Worm (Caenorhabditis elegans) whole organism, midembryonic: ENCODE measurements around the gene C13A10.1.

Source experiments
- T22C8.4 ChIP-seq: fragments of 200-800 bp; sonication (Bioruptor generic); IDR thresholded peaks from 2 replicates; pipeline ENCODE4 v1.3.6; 2022; ENCODE audit warnings: missing genetic modification characterization, missing compliant biosample characterization
- cog-1 ChIP-seq: sonication (generic microtip); optimal IDR thresholded peaks from 2 replicates; lab custom pipeline; 2016; ENCODE audit warnings: missing genetic modification characterization, missing compliant biosample characterization
- flt-1 ChIP-seq: fragments of 200-800 bp; sonication (Bioruptor generic); IDR thresholded peaks from 2 replicates; pipeline ENCODE4 v1.3.6; 2022; ENCODE audit warnings: missing genetic modification characterization, missing compliant biosample characterization
- klf-2 ChIP-seq: fragments of 200-800 bp; sonication (Bioruptor generic); conservative IDR thresholded peaks from 2 replicates; pipeline ENCODE4 v1.3.6; 2022; ENCODE audit warnings: missing genetic modification reagents, missing genetic modification characterization, missing compliant biosample characterization
- med-1 ChIP-seq: sonication (generic microtip); optimal IDR thresholded peaks from 2 replicates; lab custom pipeline; 2017; ENCODE audit warnings: missing genetic modification characterization, mild to moderate bottlenecking, missing compliant biosample characterization, antibody characterized with exemption, missing genetic modification reagents; ENCODE audit not compliant: insufficient read depth
- ref-1 ChIP-seq: fragments of 200-800 bp; sonication (Bioruptor generic); conservative IDR thresholded peaks from 2 replicates; pipeline ENCODE4 v1.3.6; 2022; ENCODE audit warnings: missing genetic modification reagents, missing genetic modification characterization, missing compliant biosample characterization
- tab-1 ChIP-seq: fragments of 200-800 bp; sonication (Bioruptor generic); IDR thresholded peaks from 2 replicates; pipeline ENCODE4 v1.3.6; 2022; ENCODE audit warnings: missing genetic modification characterization, missing compliant biosample characterization
- ztf-23 ChIP-seq: fragments of 200-800 bp; sonication (Bioruptor generic); IDR thresholded peaks from 2 replicates; pipeline ENCODE4 v1.3.6; 2022; ENCODE audit warnings: missing genetic modification reagents, missing genetic modification characterization, missing compliant biosample characterization
- ztf-29 ChIP-seq: fragments of 200-800 bp; sonication (Bioruptor generic); IDR thresholded peaks from 2 replicates; pipeline ENCODE4 v1.3.6; 2022; ENCODE audit warnings: missing genetic modification reagents, missing genetic modification characterization, missing compliant biosample characterization

C13A10.1 gene

ce11 chrII:1381618-1382017, 26.2 kb upstream of the C13A10.1 start, which contains the start of gene F54D12.9:
Gene F54D12.9, minus strand, starts transcription at chrII:1381718.
- TF ChIP-seq klf-2 (GFP tag; lab: Robert Waterston, UW) (no peak), ztf-23 (GFP tag; lab: Robert Waterston, UW) (no peak)

DNA sequence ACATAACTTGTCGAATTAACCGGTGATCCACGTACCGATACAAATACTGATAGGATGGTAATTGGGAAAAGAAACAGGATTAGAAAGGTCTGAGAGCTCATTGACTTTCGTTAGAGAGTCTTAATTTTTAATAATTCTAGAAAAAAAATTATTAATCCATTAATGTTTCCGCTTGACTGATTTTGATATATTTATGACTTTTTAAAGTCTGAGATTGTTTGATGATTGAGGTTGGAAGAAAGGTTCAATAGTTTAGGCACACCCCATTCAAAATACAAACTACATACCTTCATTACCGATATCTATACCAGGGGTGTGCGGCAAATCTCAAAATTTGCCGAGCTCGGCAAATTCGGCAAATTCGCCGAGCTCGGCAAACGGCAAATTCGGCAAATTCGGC, 22.8 kb upstream of the C13A10.1 start, which contains the start of gene F54D12.10:
F54D12.10 (minus strand) TSS at position 101 of the 400 bp plus-strand sequence.
- TF ChIP-seq med-1 (no peak), klf-2 (GFP tag; lab: Robert Waterston, UW) (no peak), ztf-29 (GFP tag; lab: Robert Waterston, UW) (no peak), ztf-23 (GFP tag; lab: Robert Waterston, UW) (no peak), tab-1 (no peak), flt-1 (GFP tag; lab: Robert Waterston, UW) (no peak), ref-1 (GFP tag; lab: Robert Waterston, UW) (no peak), T22C8.4 (GFP tag; lab: Robert Waterston, UW) (no peak), cog-1 (tag; lab: Kevin White, UChicago) (no peak)

- TF ChIP-seq tab-1 (no peak), T22C8.4 (GFP tag; lab: Robert Waterston, UW) (no peak), ref-1 (GFP tag; lab: Robert Waterston, UW) (no peak), klf-2 (GFP tag; lab: Robert Waterston, UW) (no peak), ztf-23 (GFP tag; lab: Robert Waterston, UW) (no peak)
Observed at ce11 chrII:1376795-1377194, 21.3 kb upstream of the C13A10.1 start.

DNA sequence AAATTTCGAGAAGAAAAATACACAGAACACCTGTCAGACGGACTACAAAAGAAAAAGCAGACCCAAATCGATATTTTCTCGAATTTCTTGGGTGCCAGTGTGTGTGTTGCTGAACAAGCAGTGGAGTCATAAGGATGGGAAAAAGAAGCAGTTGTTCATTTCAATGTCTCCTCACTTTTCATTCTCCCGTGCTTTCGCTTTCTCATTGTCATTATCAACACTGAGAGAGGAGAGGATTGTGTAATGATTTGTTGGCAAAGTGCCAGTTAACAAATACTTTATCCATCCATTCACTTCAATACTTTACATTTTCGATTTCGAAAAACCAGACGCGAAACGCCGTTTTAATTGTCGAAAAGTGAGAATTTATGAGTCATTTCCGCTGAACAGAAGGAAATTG, 20.2 kb upstream of the C13A10.1 start:
- TF ChIP-seq ztf-23 (GFP tag; lab: Robert Waterston, UW) (no peak), cog-1 (tag; lab: Kevin White, UChicago) (no peak), T22C8.4 (GFP tag; lab: Robert Waterston, UW) (no peak), med-1 (no peak), flt-1 (GFP tag; lab: Robert Waterston, UW) (no peak), ztf-29 (GFP tag; lab: Robert Waterston, UW) (no peak), klf-2 (GFP tag; lab: Robert Waterston, UW) (no peak), ref-1 (GFP tag; lab: Robert Waterston, UW) (no peak)

ce11 chrII:1374889-1375288, 19.4 kb upstream of the C13A10.1 start, which contains the start of gene rog-1:
Gene rog-1, minus strand, starts transcription at chrII:1374989.
- TF ChIP-seq cog-1 (tag; lab: Kevin White, UChicago): no peak
- TF ChIP-seq ztf-23 (GFP tag; lab: Robert Waterston, UW): no peak
- no peak for TF ChIP-seq tab-1
- no peak for TF ChIP-seq T22C8.4 (GFP tag; lab: Robert Waterston, UW)
- TF ChIP-seq med-1: no peak
- no peak for TF ChIP-seq flt-1 (GFP tag; lab: Robert Waterston, UW)
- no peak for TF ChIP-seq ref-1 (GFP tag; lab: Robert Waterston, UW)
- no peak for TF ChIP-seq klf-2 (GFP tag; lab: Robert Waterston, UW)
- TF ChIP-seq ztf-29 (GFP tag; lab: Robert Waterston, UW): no peak

- TF ChIP-seq ztf-23 (GFP tag; lab: Robert Waterston, UW) (no peak), med-1 (no peak), klf-2 (GFP tag; lab: Robert Waterston, UW) (no peak), flt-1 (GFP tag; lab: Robert Waterston, UW) (no peak), ztf-29 (GFP tag; lab: Robert Waterston, UW) (no peak)
Observed at ce11 chrII:1374486-1374885, 19.0 kb upstream of the C13A10.1 start.

- TF ChIP-seq klf-2 (GFP tag; lab: Robert Waterston, UW): no peak
- TF ChIP-seq tab-1: no peak
- TF ChIP-seq flt-1 (GFP tag; lab: Robert Waterston, UW): no peak
- TF ChIP-seq cog-1 (tag; lab: Kevin White, UChicago): no peak
- no peak for TF ChIP-seq T22C8.4 (GFP tag; lab: Robert Waterston, UW)
- TF ChIP-seq ztf-29 (GFP tag; lab: Robert Waterston, UW): no peak
- no peak for TF ChIP-seq ztf-23 (GFP tag; lab: Robert Waterston, UW)
- no peak for TF ChIP-seq ref-1 (GFP tag; lab: Robert Waterston, UW)
- no peak for TF ChIP-seq med-1
Observed at ce11 chrII:1372966-1373365, 17.5 kb upstream of the C13A10.1 start.

DNA sequence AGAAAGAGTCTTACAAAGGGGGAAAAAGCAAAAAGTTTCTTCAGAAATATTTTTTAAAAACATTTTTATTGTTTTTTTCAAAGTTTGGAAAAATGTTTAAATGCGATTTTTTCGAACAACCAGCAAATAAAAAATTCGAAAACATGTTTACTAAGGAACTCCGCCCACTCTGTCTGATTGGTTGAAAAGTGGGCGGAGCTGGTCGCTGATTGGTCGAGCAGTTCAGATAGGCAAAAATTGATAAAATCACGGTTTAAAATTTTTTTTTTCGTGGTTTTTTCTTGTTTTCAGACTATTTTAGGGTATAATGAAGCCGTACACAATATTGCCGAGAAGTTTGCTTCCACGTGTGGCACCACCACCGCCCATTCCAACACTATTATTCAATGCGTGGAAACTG, 16.7 kb upstream of the C13A10.1 start:
- no peak for TF ChIP-seq flt-1 (GFP tag; lab: Robert Waterston, UW)
- TF ChIP-seq tab-1: no peak
- TF ChIP-seq ref-1 (GFP tag; lab: Robert Waterston, UW): no peak
- no peak for TF ChIP-seq ztf-29 (GFP tag; lab: Robert Waterston, UW)
- no peak for TF ChIP-seq cog-1 (tag; lab: Kevin White, UChicago)
- no peak for TF ChIP-seq T22C8.4 (GFP tag; lab: Robert Waterston, UW)
- TF ChIP-seq med-1: no peak
- TF ChIP-seq klf-2 (GFP tag; lab: Robert Waterston, UW): no peak
- no peak for TF ChIP-seq ztf-23 (GFP tag; lab: Robert Waterston, UW)

- TF ChIP-seq med-1 (no peak), cog-1 (tag; lab: Kevin White, UChicago) (no peak), tab-1 (no peak), flt-1 (GFP tag; lab: Robert Waterston, UW) (no peak), T22C8.4 (GFP tag; lab: Robert Waterston, UW) (no peak), klf-2 (GFP tag; lab: Robert Waterston, UW) (no peak), ztf-29 (GFP tag; lab: Robert Waterston, UW) (no peak), ztf-23 (GFP tag; lab: Robert Waterston, UW) (no peak), ref-1 (GFP tag; lab: Robert Waterston, UW) (no peak)
Observed at ce11 chrII:1371533-1371932, 16.1 kb upstream of the C13A10.1 start.

ce11 chrII:1369322-1369721, 13.9 kb upstream of the C13A10.1 start:
- TF ChIP-seq flt-1 (GFP tag; lab: Robert Waterston, UW): no peak
- TF ChIP-seq klf-2 (GFP tag; lab: Robert Waterston, UW): no peak
- TF ChIP-seq tab-1: no peak
- no peak for TF ChIP-seq ztf-29 (GFP tag; lab: Robert Waterston, UW)
- TF ChIP-seq T22C8.4 (GFP tag; lab: Robert Waterston, UW): no peak
- TF ChIP-seq ref-1 (GFP tag; lab: Robert Waterston, UW): no peak
- TF ChIP-seq med-1: no peak
- no peak for TF ChIP-seq cog-1 (tag; lab: Kevin White, UChicago)
- TF ChIP-seq ztf-23 (GFP tag; lab: Robert Waterston, UW): no peak
